Fruit fly (Drosophila melanogaster) Kc167 (cell line): Measurements from ENCODE around the gene Ugt304A1.

Experiments
- Myc ChIP-seq: fragments of >200 bp; optimal IDR thresholded peaks from 2 replicates; lab custom pipeline; 2017; ENCODE audit warnings: missing external identifiers
- Sin3A ChIP-seq: fragments of >200 bp; optimal IDR thresholded peaks from 2 replicates; lab custom pipeline; 2018; ENCODE audit warnings: missing external identifiers
- h ChIP-seq: fragments of >200 bp; optimal IDR thresholded peaks from 3 replicates; lab custom pipeline; 2018; ENCODE audit warnings: missing external identifiers
- insv ChIP-seq: fragments of >200 bp; optimal IDR thresholded peaks from 3 replicates; lab custom pipeline; 2018; ENCODE audit warnings: missing external identifiers
- psq ChIP-seq: fragments of >200 bp; optimal IDR thresholded peaks from 2 replicates; lab custom pipeline; 2017; ENCODE audit warnings: missing external identifiers
- ttk ChIP-seq: sonication (Bioruptor generic); optimal IDR thresholded peaks from 2 replicates; lab custom pipeline; 2017; ENCODE audit warnings: missing external identifiers

Gene Ugt304A1

DNA sequence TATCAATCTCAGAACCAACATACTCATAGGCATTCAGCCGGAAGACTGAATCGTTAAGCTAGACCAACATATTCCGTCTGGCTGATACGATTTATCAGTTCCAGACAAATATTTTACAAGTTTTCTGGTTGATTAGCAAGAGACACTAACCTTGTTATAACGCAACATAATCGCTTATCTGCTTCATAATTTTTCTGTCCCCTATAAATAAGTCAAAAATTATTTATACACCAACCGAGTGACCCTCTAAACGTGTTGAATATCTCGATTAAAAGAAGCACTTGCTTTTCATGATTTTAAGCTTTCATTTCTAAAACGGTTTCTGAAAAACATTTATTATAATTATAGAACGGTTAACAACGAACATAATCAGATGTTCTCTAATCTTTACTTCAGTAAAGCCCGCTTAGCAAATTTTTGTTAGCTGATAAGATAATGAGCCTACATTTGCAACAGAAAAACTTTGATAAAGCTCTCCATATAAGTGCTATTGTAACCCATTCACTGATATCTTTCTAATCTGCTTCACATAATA is 7.2 kb downstream of the Ugt304A1 start, which contains the start of gene Ugt35E2:
TSS of gene Ugt35E2 (minus strand) at position 51 of the 535 bp plus-strand sequence.
- TF ChIP-seq Myc (lab: Kevin White, UChicago) (no peak), Sin3A (lab: Kevin White, UChicago) (no peak), insv (lab: Kevin White, UChicago) (no peak), ttk (lab: Kevin White, UChicago) (no peak), h (lab: Kevin White, UChicago) (no peak)

DNA sequence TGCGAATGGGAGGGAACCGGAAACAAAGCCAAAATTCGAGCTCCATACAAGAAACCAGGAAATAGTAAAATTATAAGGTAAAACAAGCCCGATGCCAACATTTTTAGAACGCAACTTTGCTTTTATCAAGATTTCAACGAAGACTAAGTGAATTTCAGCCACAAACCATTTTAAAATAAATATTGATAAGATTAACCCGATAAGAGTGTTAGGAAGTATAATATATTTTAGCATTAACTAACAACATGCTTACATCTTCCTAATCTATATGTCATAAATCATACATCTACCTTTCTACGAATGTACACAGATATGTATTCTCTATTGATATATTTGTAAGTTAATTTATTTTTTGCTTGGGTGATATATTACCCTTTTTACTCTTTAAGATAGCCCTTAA is 9.2 kb downstream of the Ugt304A1 start, which contains the start of gene Ugt35E1:
TSS of gene Ugt35E1 (minus strand) at position 101 of the 400 bp plus-strand sequence.
- TF ChIP-seq ttk (lab: Kevin White, UChicago) (no peak), insv (lab: Kevin White, UChicago) (no peak), h (lab: Kevin White, UChicago) (no peak), Sin3A (lab: Kevin White, UChicago) (no peak), Myc (lab: Kevin White, UChicago) (no peak), psq (lab: Kevin White, UChicago) (no peak)

DNA sequence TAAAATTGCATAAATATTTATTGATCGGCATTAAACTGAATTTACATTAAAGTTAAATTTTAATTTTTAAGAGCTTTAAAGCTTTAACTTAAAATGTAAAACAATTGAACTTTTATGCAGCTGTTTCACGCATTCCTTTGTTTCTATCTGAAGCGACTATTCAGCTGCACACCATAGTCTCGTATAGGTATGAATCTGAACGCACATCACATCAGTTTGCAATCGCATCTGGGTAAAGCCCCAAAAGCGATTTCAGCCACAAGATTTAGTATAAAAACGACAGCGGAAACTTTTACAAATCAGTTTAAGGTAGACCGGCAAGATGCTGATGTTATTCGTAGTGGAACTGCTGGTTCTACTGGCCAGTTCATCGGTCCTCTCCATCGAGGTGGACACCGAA is 14.3 kb downstream of the Ugt304A1 start, which contains the start of gene CG4757:
TSS of gene CG4757 (plus strand) at position 301 of the 400 bp plus-strand sequence.
- TF ChIP-seq h (lab: Kevin White, UChicago): no peak
- no peak for TF ChIP-seq ttk (lab: Kevin White, UChicago)
- TF ChIP-seq psq (lab: Kevin White, UChicago): no peak
- no peak for TF ChIP-seq insv (lab: Kevin White, UChicago)

DNA sequence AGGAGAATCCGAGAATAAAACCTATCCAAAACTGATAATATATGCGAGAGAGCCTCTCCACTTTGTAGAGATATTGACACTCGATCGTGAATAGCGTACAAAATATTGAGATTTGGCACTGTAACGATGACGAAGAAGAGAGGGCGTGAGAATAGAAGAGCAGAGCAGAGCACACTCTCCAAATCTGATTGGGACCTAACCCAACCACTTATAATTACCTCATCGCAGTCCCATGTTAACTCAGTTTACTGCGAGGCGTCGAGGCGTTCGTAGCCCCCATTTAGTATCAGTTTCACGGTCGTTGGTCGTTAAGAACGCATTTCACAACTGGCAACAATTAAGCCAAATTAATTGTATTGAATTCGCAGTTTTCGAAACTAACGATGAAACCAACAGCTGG is 18.4 kb downstream of the Ugt304A1 start, which contains the start of gene Ugt302C1:
TSS of gene Ugt302C1 (plus strand) at position 241 of the 400 bp plus-strand sequence.
- TF ChIP-seq h (lab: Kevin White, UChicago) (no peak), insv (lab: Kevin White, UChicago) (no peak), Sin3A (lab: Kevin White, UChicago) (no peak), Myc (lab: Kevin White, UChicago) (no peak), psq (lab: Kevin White, UChicago) (no peak), ttk (lab: Kevin White, UChicago) (no peak)

DNA sequence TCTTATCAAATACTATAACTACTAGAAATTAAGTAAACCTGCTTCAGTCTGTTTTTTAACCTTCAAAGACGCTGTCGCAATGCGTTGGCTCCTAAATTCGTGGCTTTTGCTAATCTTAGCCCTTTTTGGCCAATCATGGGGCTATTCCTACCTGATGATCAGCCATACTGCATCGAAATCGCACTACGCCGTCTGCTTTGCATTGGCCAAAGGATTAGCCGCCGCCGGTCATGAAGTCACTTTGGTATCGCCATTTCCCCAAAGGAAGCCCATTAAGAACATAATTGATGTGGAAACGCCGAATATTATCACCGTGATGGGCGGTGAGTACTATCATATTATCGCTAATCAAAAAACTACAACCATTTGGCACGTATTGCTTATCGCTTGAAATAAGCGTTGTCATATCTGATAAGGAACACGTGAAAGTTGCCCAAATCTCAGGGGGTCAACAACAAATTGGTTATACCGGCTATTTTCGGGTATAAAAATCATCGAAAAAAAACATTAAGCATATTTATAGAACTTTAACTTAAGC is 20.6 kb downstream of the Ugt304A1 start, which contains the start of gene Ugt302E1:
TSS of gene Ugt302E1 (plus strand) at position 51 of the 538 bp plus-strand sequence.
- TF ChIP-seq insv (lab: Kevin White, UChicago) (no peak), psq (lab: Kevin White, UChicago) (no peak), Sin3A (lab: Kevin White, UChicago) (no peak), Myc (lab: Kevin White, UChicago) (no peak)

DNA sequence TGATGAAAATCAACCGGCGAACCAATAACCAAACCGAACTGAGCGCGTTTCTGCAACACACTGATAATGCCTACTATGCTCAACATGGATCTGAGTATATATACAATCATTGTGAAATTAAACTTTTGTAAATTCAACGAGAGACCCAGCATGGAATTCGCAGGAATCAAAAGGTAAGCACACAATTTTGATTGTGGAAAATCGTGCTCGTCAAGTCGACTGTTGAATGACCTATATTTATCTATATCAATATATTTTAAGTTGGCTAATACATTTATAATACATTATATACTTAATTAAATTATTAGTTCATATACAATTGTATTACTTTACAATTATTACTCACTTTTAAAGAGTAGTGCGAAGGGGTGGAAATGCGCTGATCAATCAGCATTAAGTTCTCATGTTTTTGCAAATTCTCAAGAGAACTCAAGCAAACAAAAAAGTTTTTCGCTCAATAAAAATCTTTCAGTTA is 21.4 kb downstream of the Ugt304A1 start, which contains the start of gene Ugt302K1:
TSS of gene Ugt302K1 (minus strand) at position 51 of the 475 bp plus-strand sequence.
- TF ChIP-seq ttk (lab: Kevin White, UChicago): no peak
- no peak for TF ChIP-seq insv (lab: Kevin White, UChicago)
- no peak for TF ChIP-seq Sin3A (lab: Kevin White, UChicago)
- no peak for TF ChIP-seq psq (lab: Kevin White, UChicago)
- TF ChIP-seq h (lab: Kevin White, UChicago): no peak
- no peak for TF ChIP-seq Myc (lab: Kevin White, UChicago)

DNA sequence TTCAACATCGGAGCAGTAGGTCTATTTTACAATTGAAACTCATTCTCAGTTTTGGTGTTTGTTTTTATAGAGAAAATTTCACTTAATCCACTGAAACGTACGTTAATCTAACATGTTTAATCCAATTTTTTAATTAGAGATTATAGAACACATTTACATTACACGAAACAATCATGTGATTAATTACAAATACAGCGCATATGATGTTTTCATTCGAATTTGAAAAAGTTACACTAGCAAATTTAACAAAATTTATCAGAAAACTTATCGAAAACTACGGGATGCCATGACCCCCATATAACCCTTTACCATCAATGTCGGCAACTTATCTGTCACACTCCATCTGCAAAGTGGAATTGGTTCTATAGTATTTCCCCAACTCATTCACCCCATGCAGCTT is 30.1 kb downstream of the Ugt304A1 start, which contains the start of gene CheA86a:
TSS of gene CheA86a (minus strand) at position 101 of the 400 bp plus-strand sequence.
- TF ChIP-seq psq (lab: Kevin White, UChicago) (no peak), h (lab: Kevin White, UChicago) (no peak), Sin3A (lab: Kevin White, UChicago) (no peak), ttk (lab: Kevin White, UChicago) (no peak), insv (lab: Kevin White, UChicago) (no peak), Myc (lab: Kevin White, UChicago) (no peak)

DNA sequence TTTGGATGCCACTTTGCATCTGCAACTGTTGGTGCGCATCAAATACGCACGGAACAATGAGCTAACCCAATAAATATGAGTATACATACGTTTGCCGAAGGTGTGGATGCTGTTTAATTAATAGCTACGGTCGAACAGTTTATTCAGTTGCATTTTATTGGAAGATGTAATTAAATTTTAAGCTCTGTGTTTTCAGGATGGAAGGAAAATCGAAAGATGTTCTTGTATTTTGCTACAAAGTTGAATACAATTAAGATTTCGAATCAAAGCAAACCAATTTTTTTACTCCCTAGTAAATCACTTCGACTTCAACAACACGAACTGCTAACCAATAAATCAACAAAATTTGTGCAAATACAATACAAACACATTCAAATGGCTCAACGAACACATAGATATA is 38.3 kb downstream of the Ugt304A1 start, which contains the start of gene mAcon2:
TSS of gene mAcon2 (plus strand) at position 301 of the 400 bp plus-strand sequence.
- TF ChIP-seq h (lab: Kevin White, UChicago) (no peak), psq (lab: Kevin White, UChicago) (no peak), Myc (lab: Kevin White, UChicago) (no peak), Sin3A (lab: Kevin White, UChicago) (no peak), ttk (lab: Kevin White, UChicago) (no peak), insv (lab: Kevin White, UChicago) (no peak)

DNA sequence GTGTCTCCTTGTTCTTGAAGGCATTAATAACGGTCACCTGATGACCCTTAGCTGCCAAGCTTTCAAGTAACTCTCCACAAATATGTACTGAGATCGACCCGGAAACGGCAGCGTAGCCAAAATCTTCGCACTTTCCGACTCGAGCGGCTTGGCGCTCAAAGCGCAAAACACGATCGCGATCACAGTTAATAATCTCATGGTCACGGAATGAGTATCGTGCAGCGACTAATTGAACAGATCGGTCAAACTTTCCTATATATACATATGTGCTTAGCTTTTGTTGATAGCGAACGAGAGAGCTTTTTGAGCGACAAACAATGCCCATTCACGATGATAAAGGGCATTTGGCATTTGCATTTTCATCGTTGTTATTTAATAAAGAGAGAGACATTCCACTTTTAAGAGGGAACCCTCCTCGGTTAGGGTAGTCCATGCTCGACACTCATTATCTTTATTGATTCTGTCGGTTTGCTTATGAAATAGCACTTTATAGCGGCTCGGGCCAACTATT is 47.0 kb downstream of the Ugt304A1 start, which contains the start of gene Ugt35C1:
TSS of gene Ugt35C1 (minus strand) at position 213 of the 511 bp plus-strand sequence.
- TF ChIP-seq h (lab: Kevin White, UChicago) (no peak), Sin3A (lab: Kevin White, UChicago) (no peak), psq (lab: Kevin White, UChicago) (no peak), ttk (lab: Kevin White, UChicago) (no peak)

DNA sequence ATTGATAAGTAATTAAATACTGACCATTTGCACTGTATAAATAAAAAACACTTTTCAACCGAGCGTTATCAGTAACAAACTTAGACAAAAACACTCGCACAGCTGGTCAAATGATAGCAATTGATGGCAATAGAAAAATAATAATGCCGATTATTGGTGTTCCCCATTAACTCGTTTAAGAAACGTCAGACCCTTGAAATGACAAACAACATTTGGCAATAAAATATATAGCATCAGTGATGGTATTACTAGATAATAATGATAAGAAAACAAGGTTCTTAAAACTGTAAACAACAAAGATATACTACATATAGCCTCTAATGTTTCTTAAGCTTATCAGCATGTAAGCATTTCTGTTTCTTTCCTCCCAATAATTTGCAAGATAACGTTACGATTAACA is 48.8 kb downstream of the Ugt304A1 start:
- TF ChIP-seq Myc (lab: Kevin White, UChicago) (no peak), insv (lab: Kevin White, UChicago) (no peak), ttk (lab: Kevin White, UChicago) (no peak), h (lab: Kevin White, UChicago) (no peak), Sin3A (lab: Kevin White, UChicago) (no peak), psq (lab: Kevin White, UChicago) (no peak)
